Fruit fly (Drosophila melanogaster): ENCODE measurements around the gene CG7409.

- no peak for TF ChIP-seq spab (GFP tag; optimal IDR thresholded peaks at IDR 0.05)
- TF ChIP-seq ss (GFP tag; optimal IDR thresholded peaks at IDR 0.05), result no peak
- TF ChIP-seq svp (GFP tag), result no peak
- no peak for TF ChIP-seq CG11762 (GFP tag; optimal IDR thresholded peaks at IDR 0.05; ENCODE audit: insufficient read depth)
- no peak for TF ChIP-seq achi (GFP tag; optimal IDR thresholded peaks at IDR 0.05)
Observed at dm6 chr3L:7754109-7754508, at the start of gene CG7409.
